Fruit fly (Drosophila melanogaster) whole organism, embryonic: ENCODE results near the gene CG4991.

Experiments used
- CG15011 ChIP-seq: fragments of 200-800 bp; sonication (Bioruptor generic); optimal IDR thresholded peaks from 3 replicates; lab custom pipeline; 2018; ENCODE audit warnings: missing biosample characterization, mild to moderate bottlenecking, missing genetic modification characterization
- CG4328 ChIP-seq: fragments of 200-800 bp; sonication (Bioruptor generic); optimal IDR thresholded peaks from 3 replicates; lab custom pipeline; 2017; ENCODE audit warnings: missing biosample characterization, missing genetic modification reagents, missing genetic modification characterization
- Six4 ChIP-seq: fragments of 200-800 bp; sonication (Bioruptor generic); optimal IDR thresholded peaks from 2 replicates; lab custom pipeline; 2016; ENCODE audit warnings: missing biosample characterization, missing genetic modification characterization
- Stat92E ChIP-seq, 3 experiments: fragments of >200 bp in 2 of 3; fragments of 200-800 bp in 1 of 3; sonication (Bioruptor generic) in 1 of 3; optimal IDR thresholded peaks; 2 replicates each; lab custom pipeline; 2017 to 2019; ENCODE audit warnings: missing biosample characterization in 3 of 3, missing genetic modification characterization in 3 of 3, mild to moderate bottlenecking in 1 of 3, moderate library complexity in 1 of 3
- crol ChIP-seq: fragments of 200-800 bp; sonication (Bioruptor generic); IDR thresholded peaks from 2 replicates; pipeline ENCODE4 v1.3.6; 2022; ENCODE audit warnings: missing biosample characterization, missing genetic modification characterization
- cwo ChIP-seq: fragments of 200-800 bp; sonication (Bioruptor generic); optimal IDR thresholded peaks from 3 replicates; lab custom pipeline; 2017; ENCODE audit warnings: missing biosample characterization, missing genetic modification characterization, mild to moderate bottlenecking, moderate library complexity, missing genetic modification reagents
- hkb ChIP-seq, 2 experiments: fragments of 200-800 bp in 1 of 2; fragments of >200 bp in 1 of 2; sonication (Bioruptor generic) in 1 of 2; IDR thresholded peaks in 1 of 2; optimal IDR thresholded peaks in 1 of 2; 2 replicates each; pipeline versions ENCODE4 v1.3.6 to Lab custom; 2017 to 2022; ENCODE audit warnings: missing biosample characterization in 1 of 2, missing genetic modification characterization in 1 of 2
- jigr1 ChIP-seq: fragments of 200-800 bp; sonication (Bioruptor generic); IDR thresholded peaks from 3 replicates; pipeline ENCODE4 v1.3.6; 2022; ENCODE audit warnings: missing biosample characterization, missing genetic modification characterization
- pan ChIP-seq, 4 experiments: fragments of >200 bp in 3 of 4; fragments of 200-800 bp in 1 of 4; sonication (Bioruptor generic) in 1 of 4; optimal IDR thresholded peaks in 3 of 4; IDR thresholded peaks in 1 of 4; 2 replicates each; pipeline versions ENCODE4 v1.3.6 to Lab custom; 2017 to 2022; ENCODE audit warnings: missing biosample characterization in 2 of 4, missing genetic modification characterization in 2 of 4, mixed read lengths in 1 of 4
- psq ChIP-seq: fragments of 200-800 bp; sonication (Bioruptor generic); optimal IDR thresholded peaks from 2 replicates; lab custom pipeline; 2017; ENCODE audit warnings: missing biosample characterization, missing genetic modification characterization
- scrt ChIP-seq: fragments of 200-800 bp; sonication (Bioruptor generic); optimal IDR thresholded peaks from 2 replicates; lab custom pipeline; 2018; ENCODE audit warnings: missing biosample characterization, mild to moderate bottlenecking, missing genetic modification characterization, moderate library complexity
- toy ChIP-seq: fragments of 200-800 bp; sonication (Bioruptor generic); IDR thresholded peaks from 2 replicates; pipeline ENCODE4 v1.3.6; 2022; ENCODE audit warnings: missing biosample characterization, missing genetic modification characterization
- zen ChIP-seq: fragments of 200-800 bp; sonication (Bioruptor generic); optimal IDR thresholded peaks from 3 replicates; lab custom pipeline; 2018; ENCODE audit warnings: missing biosample characterization, mild to moderate bottlenecking, missing genetic modification characterization, moderate library complexity

- TF ChIP-seq crol (peak; percentile 88), Stat92E (GFP tag; optimal IDR thresholded peaks at IDR 0.05; lab: Kevin White, UChicago) (no peak), scrt (no peak), zen (tag; lab: Kevin White, UChicago) (no peak), CG15011 (GFP tag; lab: Kevin White, UChicago) (no peak), hkb (optimal IDR thresholded peaks at IDR 0.05; lab: Kevin White, UChicago) (no peak), hkb (GFP tag; IDR thresholded peaks at IDR 0.05; lab: Robert Waterston, UW) (no peak), CG4328 (no peak), jigr1 (GFP tag; lab: Robert Waterston, UW) (no peak), cwo (GFP tag; lab: Kevin White, UChicago) (no peak), psq (no peak), pan (optimal IDR thresholded peaks at IDR 0.05; lab: Kevin White, UChicago) (no peak), pan (GFP tag; optimal IDR thresholded peaks at IDR 0.05 in 1 of 2, IDR thresholded peaks at IDR 0.05 in 1 of 2) (no peak), Six4 (GFP tag; lab: Kevin White, UChicago) (no peak), toy (no peak)
Measured at dm6 chrX:17122425-17123094, 30.9 kb downstream of the CG4991 start.
